Worm (Caenorhabditis elegans) whole organism, L4 larva: ENCODE results near the gene srx-48.
"Not testable (repeated sequence)": the region's sequence is repeated elsewhere in the genome, so short reads cannot be mapped to it uniquely, and the experiment has no call there.

Source experiments
- D1046.2 ChIP-seq: fragments of 200-800 bp; sonication (Bioruptor generic); IDR thresholded peaks from 2 replicates; pipeline ENCODE4 v1.3.6; 2022; ENCODE audit warnings: missing genetic modification characterization, missing compliant biosample characterization
- F44E2.7 ChIP-seq: fragments of 200-800 bp; sonication (Bioruptor generic); IDR thresholded peaks from 2 replicates; pipeline ENCODE4 v2.1.2; 2022; ENCODE audit warnings: missing genetic modification characterization, missing compliant biosample characterization
- T26A8.4 ChIP-seq: fragments of 200-800 bp; sonication (Bioruptor generic); IDR thresholded peaks from 2 replicates; pipeline ENCODE4 v1.3.6; 2022; ENCODE audit warnings: missing genetic modification characterization, missing compliant biosample characterization
- arid-1 ChIP-seq: fragments of 200-800 bp; sonication (Bioruptor generic); conservative IDR thresholded peaks from 2 replicates; pipeline ENCODE4 v1.3.6; 2022; ENCODE audit warnings: missing genetic modification reagents, missing genetic modification characterization, missing compliant biosample characterization
- ceh-28 ChIP-seq: fragments of 150-350 bp; optimal IDR thresholded peaks from 2 replicates; lab custom pipeline; 2014; ENCODE audit warnings: missing biosample characterization, missing genetic modification reagents, missing genetic modification characterization
- ceh-32 ChIP-seq: sonication (generic microtip); optimal IDR thresholded peaks from 2 replicates; lab custom pipeline; 2016; ENCODE audit warnings: mild to moderate bottlenecking, missing genetic modification characterization, missing compliant biosample characterization; ENCODE audit not compliant: poor library complexity
- ceh-62 ChIP-seq: sonication (generic microtip); optimal IDR thresholded peaks from 2 replicates; lab custom pipeline; 2017; ENCODE audit warnings: missing biosample characterization, missing genetic modification characterization
- daf-8 ChIP-seq: fragments of 200-800 bp; sonication (Bioruptor generic); IDR thresholded peaks from 2 replicates; pipeline ENCODE4 v1.3.6; 2022; ENCODE audit warnings: missing genetic modification characterization, missing compliant biosample characterization
- dmd-9 ChIP-seq: fragments of 200-800 bp; sonication (Bioruptor generic); IDR thresholded peaks from 2 replicates; pipeline ENCODE4 v1.3.6; 2022; ENCODE audit warnings: missing genetic modification reagents, missing genetic modification characterization, missing compliant biosample characterization
- duxl-1 ChIP-seq: sonication (generic microtip); optimal IDR thresholded peaks from 2 replicates; lab custom pipeline; 2016; ENCODE audit warnings: mild to moderate bottlenecking, missing genetic modification characterization, moderate library complexity, missing compliant biosample characterization; ENCODE audit not compliant: poor library complexity
- hlh-11 ChIP-seq: fragments of 200-800 bp; sonication (Bioruptor generic); optimal IDR thresholded peaks from 2 replicates; lab custom pipeline; 2018; ENCODE audit warnings: mild to moderate bottlenecking, missing genetic modification characterization, missing compliant biosample characterization
- lim-7 ChIP-seq: fragments of 200-800 bp; sonication (Bioruptor generic); IDR thresholded peaks from 2 replicates; pipeline ENCODE4 v1.3.6; 2022; ENCODE audit warnings: missing genetic modification characterization, missing compliant biosample characterization
- lin-1 ChIP-seq: fragments of 200-800 bp; sonication (Bioruptor generic); IDR thresholded peaks from 2 replicates; pipeline ENCODE4 v1.3.6; 2022; ENCODE audit warnings: missing genetic modification reagents, missing genetic modification characterization, missing compliant biosample characterization
- lin-29 ChIP-seq: fragments of 200-800 bp; sonication (Bioruptor generic); IDR thresholded peaks from 2 replicates; pipeline ENCODE4 v1.3.6; 2022; ENCODE audit warnings: missing genetic modification reagents, missing genetic modification characterization, missing compliant biosample characterization
- mdt-29 ChIP-seq: fragments of 200-800 bp; sonication (Bioruptor generic); IDR thresholded peaks from 2 replicates; pipeline ENCODE4 v1.3.6; 2022; ENCODE audit warnings: missing genetic modification reagents, missing genetic modification characterization, missing compliant biosample characterization
- mep-1 ChIP-seq: fragments of 150-350 bp; sonication (generic microtip); optimal IDR thresholded peaks from 3 replicates; lab custom pipeline; 2014; ENCODE audit warnings: missing biosample characterization, missing genetic modification characterization
- mxl-2 ChIP-seq: fragments of 200-800 bp; sonication (Bioruptor generic); conservative IDR thresholded peaks from 2 replicates; pipeline ENCODE4 v1.3.6; 2022; ENCODE audit warnings: missing genetic modification reagents, missing genetic modification characterization, missing compliant biosample characterization
- mxl-3 ChIP-seq: fragments of 200-800 bp; sonication (Bioruptor generic); optimal IDR thresholded peaks from 2 replicates; lab custom pipeline; 2018; ENCODE audit warnings: mild to moderate bottlenecking, missing genetic modification characterization, missing compliant biosample characterization
- nhr-102 ChIP-seq: sonication (generic microtip); optimal IDR thresholded peaks from 2 replicates; lab custom pipeline; 2016; ENCODE audit warnings: mild to moderate bottlenecking, missing genetic modification characterization, moderate library complexity, missing compliant biosample characterization
- nhr-11 ChIP-seq: fragments of 150-350 bp; optimal IDR thresholded peaks from 2 replicates; lab custom pipeline; 2014; ENCODE audit warnings: missing biosample characterization, missing genetic modification characterization
- nhr-111 ChIP-seq: fragments of 200-800 bp; sonication (Bioruptor generic); optimal IDR thresholded peaks from 2 replicates; lab custom pipeline; 2018; ENCODE audit warnings: mild to moderate bottlenecking, missing genetic modification characterization, missing compliant biosample characterization
- nhr-25 ChIP-seq: sonication (generic microtip); optimal IDR thresholded peaks from 2 replicates; lab custom pipeline; 2017; ENCODE audit warnings: missing genetic modification characterization, mild to moderate bottlenecking, missing compliant biosample characterization, antibody characterized with exemption, moderate library complexity, borderline replicate concordance; ENCODE audit not compliant: insufficient read depth
- nhr-42 ChIP-seq: fragments of 200-800 bp; sonication (Bioruptor generic); IDR thresholded peaks from 2 replicates; pipeline ENCODE4 v1.3.6; 2022; ENCODE audit warnings: missing genetic modification characterization, missing compliant biosample characterization
- nhr-48 ChIP-seq: sonication (generic microtip); optimal IDR thresholded peaks from 2 replicates; lab custom pipeline; 2016; ENCODE audit warnings: mild to moderate bottlenecking, missing genetic modification characterization, missing compliant biosample characterization
- nhr-6 ChIP-seq: fragments of 150-350 bp; optimal IDR thresholded peaks from 2 replicates; lab custom pipeline; 2014; ENCODE audit warnings: missing biosample characterization, missing genetic modification characterization
- nhr-76 ChIP-seq: fragments of 150-350 bp; optimal IDR thresholded peaks from 2 replicates; lab custom pipeline; 2014; ENCODE audit warnings: missing biosample characterization, missing genetic modification characterization
- set-16 ChIP-seq: fragments of 200-800 bp; sonication (Bioruptor generic); IDR thresholded peaks from 2 replicates; pipeline ENCODE4 v1.3.6; 2022; ENCODE audit warnings: missing genetic modification reagents, missing genetic modification characterization, missing compliant biosample characterization
- snpc-4 ChIP-seq: fragments of 150-350 bp; optimal IDR thresholded peaks from 2 replicates; lab custom pipeline; 2014; ENCODE audit warnings: missing biosample characterization, missing genetic modification characterization
- tag-97 ChIP-seq: fragments of 200-800 bp; sonication (Bioruptor generic); IDR thresholded peaks from 2 replicates; pipeline ENCODE4 v1.3.6; 2022; ENCODE audit warnings: missing genetic modification characterization, missing compliant biosample characterization
- tra-1 ChIP-seq: fragments of 200-800 bp; sonication (Bioruptor generic); IDR thresholded peaks from 2 replicates; pipeline ENCODE4 v1.3.6; 2022; ENCODE audit warnings: missing genetic modification reagents, missing genetic modification characterization, missing compliant biosample characterization
- zag-1 ChIP-seq: fragments of 150-350 bp; optimal IDR thresholded peaks from 2 replicates; lab custom pipeline; 2014; ENCODE audit warnings: missing biosample characterization, missing genetic modification characterization
- zip-2 ChIP-seq: fragments of 150-350 bp; optimal IDR thresholded peaks from 2 replicates; lab custom pipeline; 2014; ENCODE audit warnings: missing biosample characterization, missing genetic modification characterization

Gene srx-48

ce11 chrV:15264131-15264530 lies 39.4 kb downstream of the srx-48 start, which contains the start of gene M01B2.12:
Gene M01B2.12 (minus strand): TSS chrV:15264231.
- TF ChIP-seq mxl-2 (GFP tag; lab: Robert Waterston, UW) (no peak), nhr-102 (tag; lab: Kevin White, UChicago) (no peak), arid-1 (GFP tag; lab: Robert Waterston, UW) (no peak), ceh-28 (tag; lab: Kevin White, UChicago) (no peak)

ce11 chrV:15262336-15262735 lies 41.2 kb downstream of the srx-48 start, which contains the start of gene M01B2.10:
Gene M01B2.10 (minus strand): TSS chrV:15262436.
- not testable (repeated sequence) for TF ChIP-seq duxl-1 (tag; lab: Kevin White, UChicago); snpc-4 (tag; lab: Kevin White, UChicago); lin-29

- TF ChIP-seq hlh-11 (tag; lab: Kevin White, UChicago) = no peak
- no peak for TF ChIP-seq mdt-29 (GFP tag; lab: Robert Waterston, UW)
- TF ChIP-seq tag-97 (GFP tag; lab: Robert Waterston, UW) = no peak
- TF ChIP-seq daf-8 (GFP tag; lab: Robert Waterston, UW) = no peak
- no peak for TF ChIP-seq zip-2 (tag; lab: Kevin White, UChicago)
- no peak for TF ChIP-seq nhr-76 (tag; lab: Kevin White, UChicago)
- no peak for TF ChIP-seq ceh-32 (tag; lab: Kevin White, UChicago)
- TF ChIP-seq nhr-111 (GFP tag; lab: Kevin White, UChicago) = no peak
- TF ChIP-seq D1046.2 = no peak
- no peak for TF ChIP-seq duxl-1 (tag; lab: Kevin White, UChicago)
- TF ChIP-seq nhr-11 (tag; lab: Kevin White, UChicago) = no peak
- no peak for TF ChIP-seq tra-1 (GFP tag; lab: Robert Waterston, UW)
- no peak for TF ChIP-seq F44E2.7
- TF ChIP-seq zag-1 (tag; lab: Kevin White, UChicago) = no peak
- TF ChIP-seq lim-7 (GFP tag; lab: Robert Waterston, UW) = no peak
- TF ChIP-seq nhr-6 (tag; lab: Kevin White, UChicago) = no peak
- TF ChIP-seq, all 104 proteins: peak for 0
These were observed 43.6 kb downstream of the srx-48 start, which contains the start of gene M01B2.8 for ce11 chrV:15259904-15260303. Gene M01B2.8 (plus strand): TSS chrV:15260204.

ce11 chrV:15259049-15259448 lies 44.5 kb downstream of the srx-48 start, which contains the start of gene srsx-37:
Gene srsx-37 (minus strand): TSS chrV:15259149.
- TF ChIP-seq zag-1 (tag; lab: Kevin White, UChicago) = no peak
- TF ChIP-seq lin-1 (GFP tag; lab: Robert Waterston, UW) = no peak
- no peak for TF ChIP-seq T26A8.4 (GFP tag; lab: Robert Waterston, UW)
- TF ChIP-seq nhr-11 (tag; lab: Kevin White, UChicago) = no peak
- no peak for TF ChIP-seq nhr-48 (tag; lab: Kevin White, UChicago)
- no peak for TF ChIP-seq set-16
- no peak for TF ChIP-seq nhr-25 (tag; lab: Kevin White, UChicago)
- TF ChIP-seq mep-1 = no peak
- no peak for TF ChIP-seq nhr-42 (GFP tag; lab: Robert Waterston, UW)
- TF ChIP-seq ceh-62 (tag; lab: Kevin White, UChicago) = no peak

ce11 chrV:15256669-15257068 lies 46.9 kb downstream of the srx-48 start, which contains the start of gene srsx-39:
Gene srsx-39 (minus strand): TSS chrV:15256769.
- TF ChIP-seq dmd-9 (GFP tag; lab: Robert Waterston, UW); mxl-3; nhr-25 (tag; lab: Kevin White, UChicago): not testable (repeated sequence)
